Fruit fly (Drosophila melanogaster): Measurements from ENCODE around the gene opm.

The opm gene

DNA sequence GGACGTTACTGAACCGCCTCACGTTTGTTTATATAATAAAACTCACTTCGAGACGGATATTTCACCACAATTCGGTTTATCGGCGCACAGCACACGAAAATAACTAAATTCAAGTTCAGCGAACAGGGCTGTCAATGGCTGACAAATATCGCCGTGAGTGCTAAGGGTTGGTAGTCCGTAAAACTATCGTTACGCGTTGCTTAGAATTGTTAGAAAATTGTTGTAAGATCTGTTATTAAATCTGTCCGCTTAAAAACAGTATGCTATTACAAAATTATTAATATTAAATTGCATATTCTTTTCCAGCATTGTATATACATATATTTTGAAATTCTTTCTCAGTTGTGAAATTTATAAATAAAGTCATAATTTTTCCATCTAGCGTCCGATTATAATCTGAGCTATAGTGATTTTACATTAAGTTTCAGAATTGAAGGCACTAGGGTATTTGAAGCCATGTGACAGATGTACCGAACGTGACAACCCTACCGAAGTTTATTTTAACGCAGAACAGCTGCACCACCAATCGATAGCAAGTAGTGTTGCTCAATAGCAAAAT lies 18.4 kb upstream of the opm start, which contains the start of gene Cox17 (continued):
- TF ChIP-seq esg (GFP tag; conservative IDR thresholded peaks at IDR 0.05) (peak; percentile 61), CG7271 (tag; optimal IDR thresholded peaks at IDR 0.05) (peak; percentile 34), tll (GFP tag; optimal IDR thresholded peaks at IDR 0.05) (peak in 1 of 2 experiments; percentile 51), cwo (GFP tag; optimal IDR thresholded peaks at IDR 0.05) (peak; percentile 70), peb (GFP tag; IDR thresholded peaks at IDR 0.05) (no peak), fd64A (GFP tag; optimal IDR thresholded peaks at IDR 0.05) (no peak), ap (GFP tag; IDR thresholded peaks at IDR 0.05) (no peak), Dref (GFP tag; IDR thresholded peaks at IDR 0.05) (peak; percentile 49), gce (GFP tag; IDR thresholded peaks at IDR 0.05) (no peak), pb (GFP tag; optimal IDR thresholded peaks at IDR 0.05) (no peak), Dek (tag; optimal IDR thresholded peaks at IDR 0.05) (peak; percentile 72), Oaz (GFP tag; IDR thresholded peaks at IDR 0.05) (no peak), CG18262 (tag; optimal IDR thresholded peaks at IDR 0.05) (peak; percentile 86), otp (GFP tag; IDR thresholded peaks at IDR 0.05) (no peak), Mes4 (GFP tag; optimal IDR thresholded peaks at IDR 0.05) (no peak), dmrt99B (tag; optimal IDR thresholded peaks at IDR 0.05) (peak; percentile 83), Tbp (GFP tag; optimal IDR thresholded peaks at IDR 0.05) (no peak), onecut (GFP tag; IDR thresholded peaks at IDR 0.05) (peak; percentile 86), Ets97D (GFP tag; optimal IDR thresholded peaks at IDR 0.05) (peak; percentile 45), stc (GFP tag; IDR thresholded peaks at IDR 0.05) (no peak), Lpt (GFP tag; optimal IDR thresholded peaks at IDR 0.05) (no peak), CG18476 (GFP tag; optimal IDR thresholded peaks at IDR 0.05) (peak; percentile 85), Doc2 (GFP tag; IDR thresholded peaks at IDR 0.05) (no peak), C15 (GFP tag; IDR thresholded peaks at IDR 0.05) (no peak), Fer3 (tag; optimal IDR thresholded peaks at IDR 0.05) (peak; percentile 73), CG10979 (tag; optimal IDR thresholded peaks at IDR 0.05) (peak; percentile 79), CG30403 (GFP tag; optimal IDR thresholded peaks at IDR 0.05) (peak; percentile 93), vvl (GFP tag; IDR thresholded peaks at IDR 0.05) (peak; percentile 73), wek (GFP tag; optimal IDR thresholded peaks at IDR 0.05) (no peak), CG6272 (GFP tag; IDR thresholded peaks at IDR 0.05) (peak; percentile 71), CG9727 (GFP tag; optimal IDR thresholded peaks at IDR 0.05) (peak; percentile 88), CG10565 (GFP tag; optimal IDR thresholded peaks at IDR 0.05) (no peak), Bdp1 (GFP tag; optimal IDR thresholded peaks at IDR 0.05) (peak; percentile 48), CG33557 (GFP tag; optimal IDR thresholded peaks at IDR 0.05) (peak; percentile 76), slp2 (GFP tag; optimal IDR thresholded peaks at IDR 0.05) (peak; percentile 38), NFAT (GFP tag; IDR thresholded peaks at IDR 0.05) (peak; percentile 56), chm (GFP tag; IDR thresholded peaks at IDR 0.05) (0 out of 2 replicates have a peak, but pooled peaks have one; percentile 5), zf30C (GFP tag; optimal IDR thresholded peaks at IDR 0.05) (no peak), shn (GFP tag; optimal IDR thresholded peaks at IDR 0.05) (peak; percentile 62), ara (GFP tag; IDR thresholded peaks at IDR 0.05) (no peak; the same call in 1 of the 2 replicates), ato (GFP tag; IDR thresholded peaks at IDR 0.05; ENCODE audit: partially characterized antibody) (no peak), seq (GFP tag; IDR thresholded peaks at IDR 0.05) (peak; percentile 38), ewg (GFP tag; optimal IDR thresholded peaks at IDR 0.05) (peak; percentile 75), vnd (GFP tag; IDR thresholded peaks at IDR 0.05; ENCODE audit: partially characterized antibody) (peak; percentile 78), bcd (GFP tag; optimal IDR thresholded peaks at IDR 0.05) (peak; percentile 84), Drgx (GFP tag; IDR thresholded peaks at IDR 0.05) (peak; percentile 65; the same call in 1 of the 2 replicates), Eip74EF (GFP tag; optimal IDR thresholded peaks at IDR 0.05) (peak in 1 of 2 experiments; percentile 51), Ptx1 (GFP tag; IDR thresholded peaks at IDR 0.05) (peak; percentile 83), ken (GFP tag; IDR thresholded peaks at IDR 0.05) (peak; percentile 69; the same call in 2 of the 3 replicates), Sry-δ (GFP tag; optimal IDR thresholded peaks at IDR 0.05) (peak; percentile 72), CG5953 (GFP tag; IDR thresholded peaks at IDR 0.05) (no peak)
